Worm (Caenorhabditis elegans) whole organism, L1 larva: ENCODE results near the gene F47G9.4.

Source experiments
- ama-1 ChIP-seq: fragments of 150-350 bp; optimal IDR thresholded peaks from 2 replicates; lab custom pipeline; 2014
- ceh-82 ChIP-seq, 3 experiments: fragments of 150-350 bp in 1 of 3; sonication (generic microtip) in 2 of 3; optimal IDR thresholded peaks; 2 replicates each; lab custom pipeline; 2014 to 2017; ENCODE audit warnings: missing biosample characterization in 3 of 3, missing genetic modification characterization in 3 of 3
- ces-1 ChIP-seq: fragments of 150-350 bp; optimal IDR thresholded peaks from 2 replicates; lab custom pipeline; 2014; ENCODE audit warnings: missing biosample characterization, missing genetic modification reagents, missing genetic modification characterization
- dsc-1 ChIP-seq: sonication (generic microtip); optimal IDR thresholded peaks from 2 replicates; lab custom pipeline; 2016; ENCODE audit warnings: mild to moderate bottlenecking, missing genetic modification characterization, missing compliant biosample characterization
- fkh-10 ChIP-seq: sonication (generic microtip); optimal IDR thresholded peaks from 2 replicates; lab custom pipeline; 2017; ENCODE audit warnings: missing biosample characterization, missing genetic modification reagents, missing genetic modification characterization
- hpl-2 ChIP-seq: fragments of 150-350 bp; optimal IDR thresholded peaks from 2 replicates; lab custom pipeline; 2014; ENCODE audit warnings: missing biosample characterization, missing genetic modification reagents, missing genetic modification characterization
- nhr-11 ChIP-seq: fragments of 150-350 bp; optimal IDR thresholded peaks from 2 replicates; lab custom pipeline; 2014; ENCODE audit warnings: missing biosample characterization, missing genetic modification characterization
- sox-4 ChIP-seq: sonication (generic microtip); optimal IDR thresholded peaks from 2 replicates; lab custom pipeline; 2016; ENCODE audit warnings: missing genetic modification characterization, missing compliant biosample characterization
- zag-1 ChIP-seq: fragments of 150-350 bp; optimal IDR thresholded peaks from 2 replicates; lab custom pipeline; 2014; ENCODE audit warnings: missing biosample characterization, missing genetic modification characterization

DNA sequence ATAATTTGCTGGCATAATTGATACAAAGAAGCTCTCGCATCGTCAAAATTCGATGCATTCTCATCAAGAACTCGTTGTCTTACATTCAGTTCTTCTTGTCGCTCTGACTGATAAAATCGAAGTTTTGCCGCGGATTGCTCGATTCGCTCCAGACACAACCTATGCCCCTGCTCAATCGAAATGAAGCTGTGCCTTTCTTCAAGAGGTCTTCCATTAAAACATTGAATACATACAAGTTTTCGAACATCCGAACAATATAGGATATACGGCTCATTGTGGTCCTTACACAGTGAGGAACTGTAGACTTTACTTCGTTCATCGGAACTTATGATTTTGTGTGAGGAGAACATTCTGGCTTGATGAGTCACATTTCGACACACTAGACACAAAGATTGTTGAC is 756 bp downstream of the F47G9.4 start:
- TF ChIP-seq ama-1 (lab: Kevin White, UChicago): no peak
- TF ChIP-seq nhr-11 (tag; lab: Kevin White, UChicago): no peak
- no peak for TF ChIP-seq hpl-2 (GFP tag; lab: Kevin White, UChicago)
- TF ChIP-seq dsc-1 (tag; lab: Kevin White, UChicago): no peak
- no peak for TF ChIP-seq fkh-10 (GFP tag; lab: Kevin White, UChicago)
- no peak for TF ChIP-seq ces-1
- TF ChIP-seq zag-1 (tag; lab: Kevin White, UChicago): no peak
- no peak for TF ChIP-seq sox-4
- no peak for TF ChIP-seq ceh-82 (tag; optimal IDR thresholded peaks at IDR 0.05; lab: Kevin White, UChicago)
